Worm (Caenorhabditis elegans) whole organism, L4/young adult: ENCODE measurements around the gene CD4.1.

Experiments used
- W03F9.2 ChIP-seq: fragments of 150-350 bp; optimal IDR thresholded peaks from 2 replicates; lab custom pipeline; 2014; ENCODE audit warnings: missing biosample characterization, missing genetic modification characterization
- him-1 ChIP-seq: sonication (generic microtip); optimal IDR thresholded peaks from 2 replicates; lab custom pipeline; 2016; ENCODE audit warnings: missing genotype, missing genetic modification reagents, missing genetic modification characterization, missing compliant biosample characterization

- TF ChIP-seq him-1 (tag; lab: Kevin White, UChicago), result no peak
- no peak for TF ChIP-seq W03F9.2 (tag; lab: Kevin White, UChicago)
Observed at ce11 chrV:5630792-5631191, 24.4 kb downstream of the CD4.1 start, which contains the start of gene acy-4.
